Worm (Caenorhabditis elegans) whole organism, young adult: ENCODE measurements around the gene K01A2.6.

ENCODE experiments used
- B0336.3 ChIP-seq: fragments of 200-800 bp; sonication (Bioruptor generic); IDR thresholded peaks from 2 replicates; pipeline ENCODE4 v1.3.6; 2022; ENCODE audit warnings: missing genetic modification characterization, missing compliant biosample characterization
- F39B2.1 ChIP-seq: fragments of 200-800 bp; sonication (Bioruptor generic); IDR thresholded peaks from 2 replicates; pipeline ENCODE4 v1.3.6; 2022; ENCODE audit warnings: missing genetic modification reagents, missing genetic modification characterization, missing compliant biosample characterization
- F57A8.1 ChIP-seq: fragments of 200-800 bp; sonication (Bioruptor generic); optimal IDR thresholded peaks from 2 replicates; lab custom pipeline; 2018; ENCODE audit warnings: mild to moderate bottlenecking, missing genetic modification characterization, moderate library complexity, missing compliant biosample characterization
- F57C9.4 ChIP-seq: sonication (generic microtip); optimal IDR thresholded peaks from 2 replicates; lab custom pipeline; 2017; ENCODE audit warnings: mild to moderate bottlenecking, missing genetic modification characterization, missing compliant biosample characterization
- K11D2.4 ChIP-seq: fragments of 200-800 bp; sonication (Bioruptor generic); IDR thresholded peaks from 2 replicates; pipeline ENCODE4 v1.3.6; 2022; ENCODE audit warnings: missing genetic modification reagents, missing genetic modification characterization, missing compliant biosample characterization
- K12H6.12 ChIP-seq: fragments of 200-800 bp; sonication (Bioruptor generic); optimal IDR thresholded peaks from 2 replicates; lab custom pipeline; 2018; ENCODE audit warnings: mild to moderate bottlenecking, missing genetic modification characterization, missing compliant biosample characterization
- T26A5.8 ChIP-seq: sonication (generic microtip); optimal IDR thresholded peaks from 2 replicates; lab custom pipeline; 2016; ENCODE audit warnings: missing genetic modification characterization, missing compliant biosample characterization
- Y53G8AR.9 ChIP-seq: fragments of 200-800 bp; sonication (Bioruptor generic); conservative IDR thresholded peaks from 2 replicates; pipeline ENCODE4 v1.3.6; 2022; ENCODE audit warnings: missing genetic modification reagents, missing genetic modification characterization, missing compliant biosample characterization
- athp-1 ChIP-seq: sonication (generic microtip); optimal IDR thresholded peaks from 2 replicates; lab custom pipeline; 2017; ENCODE audit warnings: mild to moderate bottlenecking, missing genetic modification characterization, missing compliant biosample characterization
- ccch-3 ChIP-seq: fragments of 200-800 bp; sonication (Bioruptor generic); optimal IDR thresholded peaks from 2 replicates; lab custom pipeline; 2018; ENCODE audit warnings: mild to moderate bottlenecking, missing genetic modification characterization, missing compliant biosample characterization
- cebp-2 ChIP-seq: fragments of 200-800 bp; sonication (Bioruptor generic); IDR thresholded peaks from 2 replicates; pipeline ENCODE4 v1.3.6; 2022; ENCODE audit warnings: missing genetic modification characterization, missing compliant biosample characterization
- ceh-100 ChIP-seq: fragments of 200-800 bp; sonication (Bioruptor generic); IDR thresholded peaks from 2 replicates; pipeline ENCODE4 v1.3.6; 2022; ENCODE audit warnings: missing genetic modification reagents, missing genetic modification characterization, missing compliant biosample characterization
- ceh-58 ChIP-seq: fragments of 200-800 bp; sonication (Bioruptor generic); IDR thresholded peaks from 2 replicates; pipeline ENCODE4 v1.3.6; 2022; ENCODE audit warnings: missing genetic modification characterization, missing compliant biosample characterization
- ceh-91 ChIP-seq: fragments of 200-800 bp; sonication (Bioruptor generic); IDR thresholded peaks from 2 replicates; pipeline ENCODE4 v1.3.6; 2022; ENCODE audit warnings: missing genetic modification reagents, missing genetic modification characterization, missing compliant biosample characterization
- chd-7 ChIP-seq: sonication (generic microtip); optimal IDR thresholded peaks from 2 replicates; lab custom pipeline; 2016; ENCODE audit warnings: mild to moderate bottlenecking, missing genetic modification characterization, moderate library complexity, missing compliant biosample characterization
- dpff-1 ChIP-seq: sonication (generic microtip); optimal IDR thresholded peaks from 2 replicates; lab custom pipeline; 2017; ENCODE audit warnings: mild to moderate bottlenecking, missing genetic modification characterization, missing compliant biosample characterization
- efl-1 ChIP-seq: fragments of 150-350 bp; optimal IDR thresholded peaks from 2 replicates; lab custom pipeline; 2014; ENCODE audit warnings: missing biosample characterization, missing genetic modification reagents, missing genetic modification characterization
- egrh-3 ChIP-seq: fragments of 200-800 bp; sonication (Bioruptor generic); IDR thresholded peaks from 2 replicates; pipeline ENCODE4 v1.3.6; 2022; ENCODE audit warnings: missing genetic modification reagents, missing genetic modification characterization, missing compliant biosample characterization
- gei-17 ChIP-seq: fragments of 200-800 bp; sonication (Bioruptor generic); optimal IDR thresholded peaks from 2 replicates; lab custom pipeline; 2018; ENCODE audit warnings: mild to moderate bottlenecking, missing genetic modification characterization, missing compliant biosample characterization
- him-1 ChIP-seq: sonication (generic microtip); optimal IDR thresholded peaks from 2 replicates; lab custom pipeline; 2016; ENCODE audit warnings: missing genotype, missing genetic modification reagents, missing genetic modification characterization, missing compliant biosample characterization
- hlh-12 ChIP-seq: sonication (generic microtip); optimal IDR thresholded peaks from 2 replicates; lab custom pipeline; 2016; ENCODE audit warnings: missing genetic modification characterization, missing compliant biosample characterization
- hlh-26 ChIP-seq: fragments of 200-800 bp; sonication (Bioruptor generic); conservative IDR thresholded peaks from 2 replicates; pipeline ENCODE4 v1.3.6; 2022; ENCODE audit warnings: missing genetic modification reagents, missing genetic modification characterization, missing compliant biosample characterization
- hsf-1 ChIP-seq: fragments of 200-800 bp; sonication (Bioruptor generic); IDR thresholded peaks from 2 replicates; pipeline ENCODE4 v1.3.6; 2022; ENCODE audit warnings: missing genetic modification reagents, missing genetic modification characterization, missing compliant biosample characterization
- lin-26 ChIP-seq: fragments of 200-800 bp; sonication (Bioruptor generic); IDR thresholded peaks from 2 replicates; pipeline ENCODE4 v1.3.6; 2022; ENCODE audit warnings: missing genetic modification reagents, missing genetic modification characterization, missing compliant biosample characterization
- lin-35 ChIP-seq, 3 experiments: fragments of 150-350 bp in 2 of 3; sonication (generic microtip) in 1 of 3; optimal IDR thresholded peaks; 2 replicates each; lab custom pipeline; 2014 to 2018; ENCODE audit warnings: missing biosample characterization in 3 of 3, missing genetic modification characterization in 3 of 3, missing genetic modification reagents in 3 of 3
- lin-40 ChIP-seq: sonication (generic microtip); optimal IDR thresholded peaks from 2 replicates; lab custom pipeline; 2016; ENCODE audit warnings: missing genetic modification characterization, mild to moderate bottlenecking, missing compliant biosample characterization, missing genotype, missing genetic modification reagents
- lin-54 ChIP-seq: fragments of 200-800 bp; sonication (Bioruptor generic); optimal IDR thresholded peaks from 2 replicates; lab custom pipeline; 2018; ENCODE audit warnings: mild to moderate bottlenecking, missing genetic modification characterization, missing compliant biosample characterization
- mel-28 ChIP-seq: sonication (generic microtip); optimal IDR thresholded peaks from 2 replicates; lab custom pipeline; 2016; ENCODE audit warnings: borderline replicate concordance, mild to moderate bottlenecking, missing genetic modification characterization, missing compliant biosample characterization
- mes-4 ChIP-seq: sonication (generic microtip); optimal IDR thresholded peaks from 2 replicates; lab custom pipeline; 2016; ENCODE audit warnings: missing genotype, missing genetic modification characterization, missing compliant biosample characterization
- mxl-1 ChIP-seq: sonication (generic microtip); optimal IDR thresholded peaks from 2 replicates; lab custom pipeline; 2016; ENCODE audit warnings: missing genetic modification characterization, missing compliant biosample characterization
- nfya-1 ChIP-seq: sonication (generic microtip); optimal IDR thresholded peaks from 2 replicates; lab custom pipeline; 2017; ENCODE audit warnings: antibody characterized with exemption, missing compliant biosample characterization, missing genetic modification characterization, borderline replicate concordance; ENCODE audit not compliant: insufficient read depth
- nfya-2 ChIP-seq: fragments of 200-800 bp; sonication (Bioruptor generic); IDR thresholded peaks from 2 replicates; pipeline ENCODE4 v1.3.6; 2022; ENCODE audit warnings: missing genetic modification reagents, missing genetic modification characterization, missing compliant biosample characterization
- nfyb-1 ChIP-seq: fragments of 200-800 bp; sonication (Bioruptor generic); IDR thresholded peaks from 2 replicates; pipeline ENCODE4 v1.3.6; 2022; ENCODE audit warnings: missing genetic modification reagents, missing genetic modification characterization, missing compliant biosample characterization
- pbrm-1 ChIP-seq: fragments of 200-800 bp; sonication (Bioruptor generic); IDR thresholded peaks from 2 replicates; pipeline ENCODE4 v1.3.6; 2022; ENCODE audit warnings: missing genetic modification reagents, missing genetic modification characterization, missing compliant biosample characterization
- snpc-1.1 ChIP-seq: sonication (generic microtip); optimal IDR thresholded peaks from 2 replicates; lab custom pipeline; 2017; ENCODE audit warnings: missing genetic modification characterization, mild to moderate bottlenecking, missing compliant biosample characterization, antibody characterized with exemption, moderate library complexity, missing genotype, missing genetic modification reagents; ENCODE audit not compliant: insufficient read depth
- snpc-4 ChIP-seq, 5 experiments: fragments of 150-350 bp in 1 of 5; sonication (generic microtip) in 4 of 5; optimal IDR thresholded peaks; 2 replicates each; lab custom pipeline; 2014 to 2018; ENCODE audit warnings: missing genetic modification characterization in 5 of 5, missing biosample characterization in 3 of 5, antibody characterized with exemption in 2 of 5, mild to moderate bottlenecking in 2 of 5, missing compliant biosample characterization in 2 of 5, missing genotype in 2 of 5, moderate library complexity in 2 of 5, missing genetic modification reagents in 1 of 5
- tbp1 ChIP-seq: fragments of 200-800 bp; sonication (Bioruptor generic); optimal IDR thresholded peaks from 2 replicates; lab custom pipeline; 2018; ENCODE audit warnings: mild to moderate bottlenecking, missing genetic modification characterization, missing compliant biosample characterization
- tlf-1 ChIP-seq: fragments of 200-800 bp; sonication (Bioruptor generic); optimal IDR thresholded peaks from 2 replicates; lab custom pipeline; 2018; ENCODE audit warnings: mild to moderate bottlenecking, missing genetic modification characterization, missing compliant biosample characterization
- unc-62 ChIP-seq: fragments of 150-350 bp; optimal IDR thresholded peaks from 2 replicates; lab custom pipeline; 2014; ENCODE audit warnings: missing biosample characterization, missing genetic modification reagents, missing genetic modification characterization
- ztf-18 ChIP-seq: sonication (generic microtip); optimal IDR thresholded peaks from 2 replicates; lab custom pipeline; 2016; ENCODE audit warnings: missing genotype, mild to moderate bottlenecking, missing genetic modification characterization, missing compliant biosample characterization
- ztf-25 ChIP-seq: fragments of 200-800 bp; sonication (Bioruptor generic); IDR thresholded peaks from 2 replicates; pipeline ENCODE4 v1.3.6; 2022; ENCODE audit warnings: missing genetic modification reagents, missing genetic modification characterization, missing compliant biosample characterization
- ztf-28 ChIP-seq: fragments of 200-800 bp; sonication (Bioruptor generic); IDR thresholded peaks from 2 replicates; pipeline ENCODE4 v1.3.6; 2022; ENCODE audit warnings: missing genetic modification reagents, missing genetic modification characterization, missing compliant biosample characterization

Gene K01A2.6

ce11 chrII:255124-255523 lies 44.7 kb upstream of the K01A2.6 start (continued):
- peak; percentile 91 for TF ChIP-seq lin-54 (GFP tag; lab: Kevin White, UChicago)
- TF ChIP-seq cebp-2 (GFP tag; lab: Robert Waterston, UW) = 0 out of 2 replicates have a peak, but pooled peaks have one; percentile 35
- TF ChIP-seq snpc-1.1 (tag; lab: Kevin White, UChicago) = peak; percentile 86
- TF ChIP-seq Y53G8AR.9 (GFP tag; lab: Robert Waterston, UW) = peak; percentile 91
- TF ChIP-seq mel-28 (tag; lab: Kevin White, UChicago) = peak; percentile 70
- TF ChIP-seq ztf-25 = 0 out of 2 replicates have a peak, but pooled peaks have one; percentile 4
- TF ChIP-seq K11D2.4 (GFP tag; lab: Robert Waterston, UW) = peak; percentile 92
- TF ChIP-seq ztf-18 = peak; percentile 83
- TF ChIP-seq B0336.3 = peak; percentile 95
- no peak for TF ChIP-seq lin-26 (GFP tag; lab: Robert Waterston, UW)
- peak; percentile 44 for TF ChIP-seq gei-17 (GFP tag; lab: Kevin White, UChicago)
- TF ChIP-seq unc-62 (GFP tag; lab: Kevin White, UChicago) = no peak
- peak; percentile 90 for TF ChIP-seq nfyb-1 (GFP tag; lab: Robert Waterston, UW)
- no peak for TF ChIP-seq ceh-58 (GFP tag; lab: Robert Waterston, UW)
- no peak for TF ChIP-seq F39B2.1 (GFP tag; lab: Robert Waterston, UW)
- no peak for TF ChIP-seq hlh-12 (tag; lab: Kevin White, UChicago)
- TF ChIP-seq athp-1 (tag; lab: Kevin White, UChicago) = peak; percentile 96
- TF ChIP-seq F57C9.4 (tag; lab: Kevin White, UChicago) = no peak
- peak; percentile 89 for TF ChIP-seq ztf-28 (GFP tag; lab: Robert Waterston, UW)
- peak; percentile 14 for TF ChIP-seq snpc-4 (GFP tag; optimal IDR thresholded peaks at IDR 0.05; lab: Kevin White, UChicago)
- peak in 2 of 4 experiments; percentile 57 to 86 for TF ChIP-seq snpc-4 (tag; optimal IDR thresholded peaks at IDR 0.05; lab: Kevin White, UChicago)
- TF ChIP-seq mxl-1 = no peak
- TF ChIP-seq lin-40 (tag; lab: Kevin White, UChicago) = peak; percentile 94
- TF ChIP-seq efl-1 (GFP tag; lab: Kevin White, UChicago) = peak; percentile 79
- TF ChIP-seq K12H6.12 (tag; lab: Kevin White, UChicago) = peak; percentile 84
- no peak for TF ChIP-seq T26A5.8 (tag; lab: Kevin White, UChicago)
- peak; percentile 94 for TF ChIP-seq pbrm-1 (GFP tag; lab: Robert Waterston, UW)
- peak; percentile 48 for TF ChIP-seq ccch-3 (GFP tag; lab: Kevin White, UChicago)
- TF ChIP-seq tbp1 = peak; percentile 69
- peak; percentile 13 for TF ChIP-seq F57A8.1
- peak in 1 of 3 experiments; percentile 94 for TF ChIP-seq lin-35 (GFP tag; optimal IDR thresholded peaks at IDR 0.05; lab: Kevin White, UChicago)
- TF ChIP-seq dpff-1 (tag; lab: Kevin White, UChicago) = no peak
- TF ChIP-seq tlf-1 (GFP tag; lab: Kevin White, UChicago) = peak; percentile 90
- TF ChIP-seq him-1 (tag; lab: Kevin White, UChicago) = peak; percentile 41
- peak; percentile 85 for TF ChIP-seq ceh-91 (GFP tag; lab: Robert Waterston, UW)
- peak; percentile 44 for TF ChIP-seq egrh-3
- no peak for TF ChIP-seq nfya-2 (GFP tag; lab: Robert Waterston, UW)
- no peak for TF ChIP-seq hsf-1
- no peak for TF ChIP-seq nfya-1 (tag; lab: Kevin White, UChicago)
- peak; percentile 86 for TF ChIP-seq ceh-100 (GFP tag; lab: Robert Waterston, UW)
- peak; percentile 30 for TF ChIP-seq chd-7 (tag; lab: Kevin White, UChicago)
- no peak for TF ChIP-seq mes-4 (tag; lab: Kevin White, UChicago)
- TF ChIP-seq hlh-26 (GFP tag; lab: Robert Waterston, UW) = no peak
